Worm (Caenorhabditis elegans) whole organism, L4 larva: ENCODE data around the gene kvs-1.

Experiments
- R02D3.7 ChIP-seq: fragments of 150-350 bp; sonication (generic microtip); optimal IDR thresholded peaks from 3 replicates; lab custom pipeline; 2014; ENCODE audit warnings: missing biosample characterization, missing genetic modification characterization
- duxl-1 ChIP-seq: sonication (generic microtip); optimal IDR thresholded peaks from 2 replicates; lab custom pipeline; 2016; ENCODE audit warnings: mild to moderate bottlenecking, missing genetic modification characterization, moderate library complexity, missing compliant biosample characterization; ENCODE audit not compliant: poor library complexity
- egl-27 ChIP-seq: sonication (generic microtip); optimal IDR thresholded peaks from 3 replicates; lab custom pipeline; 2017; ENCODE audit warnings: missing biosample characterization, missing genetic modification reagents, missing genetic modification characterization
- lim-7 ChIP-seq: fragments of 200-800 bp; sonication (Bioruptor generic); IDR thresholded peaks from 2 replicates; pipeline ENCODE4 v1.3.6; 2022; ENCODE audit warnings: missing genetic modification characterization, missing compliant biosample characterization
- lin-13 ChIP-seq: fragments of 150-350 bp; optimal IDR thresholded peaks from 2 replicates; lab custom pipeline; 2014; ENCODE audit warnings: missing biosample characterization, missing genetic modification reagents, missing genetic modification characterization
- lin-15B ChIP-seq: fragments of 150-350 bp; sonication (generic microtip); optimal IDR thresholded peaks from 3 replicates; lab custom pipeline; 2014; ENCODE audit warnings: missing biosample characterization, missing genetic modification characterization
- lin-39 ChIP-seq: fragments of 150-350 bp; optimal IDR thresholded peaks from 2 replicates; lab custom pipeline; 2014; ENCODE audit warnings: missing biosample characterization, missing genetic modification reagents, missing genetic modification characterization
- madf-5 ChIP-seq, 2 experiments: fragments of 200-800 bp; sonication (Bioruptor generic); IDR thresholded peaks; 2 replicates each; pipeline ENCODE4 v1.3.6; 2022; ENCODE audit warnings: missing compliant biosample characterization in 2 of 2, missing genetic modification characterization in 2 of 2
- nhr-11 ChIP-seq: fragments of 150-350 bp; optimal IDR thresholded peaks from 2 replicates; lab custom pipeline; 2014; ENCODE audit warnings: missing biosample characterization, missing genetic modification characterization
- nhr-6 ChIP-seq: fragments of 150-350 bp; optimal IDR thresholded peaks from 2 replicates; lab custom pipeline; 2014; ENCODE audit warnings: missing biosample characterization, missing genetic modification characterization
- nhr-77 ChIP-seq: fragments of 150-350 bp; optimal IDR thresholded peaks from 2 replicates; lab custom pipeline; 2014; ENCODE audit warnings: missing biosample characterization, missing genetic modification characterization
- spr-1 ChIP-seq: sonication (generic microtip); optimal IDR thresholded peaks from 2 replicates; lab custom pipeline; 2016; ENCODE audit warnings: mild to moderate bottlenecking, missing genetic modification characterization, missing compliant biosample characterization

DNA sequence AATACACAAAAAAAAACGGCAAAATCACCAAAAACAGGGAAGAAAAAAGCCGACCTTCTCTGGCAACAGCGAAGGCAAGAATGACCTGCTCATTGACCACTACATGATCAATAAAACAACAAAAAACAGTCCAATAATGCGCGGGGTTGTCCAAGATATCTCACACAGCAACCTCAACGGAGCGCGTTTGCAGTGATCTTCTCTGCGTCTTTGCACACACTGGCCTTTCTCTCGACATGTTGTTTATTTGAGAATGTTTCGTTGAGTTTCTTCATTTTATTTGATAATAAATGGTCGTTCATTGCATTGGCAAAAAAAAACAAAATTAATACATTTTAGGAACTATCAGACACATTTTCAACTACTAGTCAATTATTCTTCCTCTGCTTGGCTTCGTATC, 45.3 kb downstream of the kvs-1 start:
- TF ChIP-seq madf-5 (GFP tag; IDR thresholded peaks at IDR 0.05; lab: Robert Waterston, UW) = no peak
- no peak for TF ChIP-seq R02D3.7
- TF ChIP-seq lim-7 (GFP tag; lab: Robert Waterston, UW) = no peak
- no peak for TF ChIP-seq lin-15B (tag; lab: Kevin White, UChicago)
- TF ChIP-seq nhr-6 (tag; lab: Kevin White, UChicago) = peak; percentile 33
- no peak for TF ChIP-seq lin-39 (tag; lab: Kevin White, UChicago)
- TF ChIP-seq spr-1 (tag; lab: Kevin White, UChicago) = no peak
- TF ChIP-seq duxl-1 (tag; lab: Kevin White, UChicago) = no peak
- TF ChIP-seq nhr-77 (tag; lab: Kevin White, UChicago) = no peak
- no peak for TF ChIP-seq egl-27 (tag; lab: Kevin White, UChicago)
- peak; percentile 27 for TF ChIP-seq lin-13 (GFP tag; lab: Kevin White, UChicago)
- no peak for TF ChIP-seq nhr-11 (tag; lab: Kevin White, UChicago)
